Worm (Caenorhabditis elegans) whole organism, L1 larva: ENCODE data around the gene T09A12.8.

Source experiments
- C04F5.9 ChIP-seq: sonication (generic microtip); optimal IDR thresholded peaks from 2 replicates; lab custom pipeline; 2016; ENCODE audit warnings: missing genetic modification characterization, missing compliant biosample characterization
- C16A3.4 ChIP-seq: fragments of 150-350 bp; optimal IDR thresholded peaks from 2 replicates; lab custom pipeline; 2014; ENCODE audit warnings: missing biosample characterization, missing genetic modification characterization
- F16B12.6 ChIP-seq: fragments of 150-350 bp; optimal IDR thresholded peaks from 2 replicates; lab custom pipeline; 2014; ENCODE audit warnings: missing biosample characterization, missing genetic modification characterization
- Y116A8C.19 ChIP-seq: sonication (generic microtip); optimal IDR thresholded peaks from 2 replicates; lab custom pipeline; 2016; ENCODE audit warnings: missing compliant biosample characterization, missing genetic modification characterization, borderline replicate concordance
- ceh-8 ChIP-seq: fragments of 200-800 bp; sonication (Bioruptor generic); optimal IDR thresholded peaks from 2 replicates; lab custom pipeline; 2018; ENCODE audit warnings: mild to moderate bottlenecking, missing genetic modification characterization, moderate library complexity, missing compliant biosample characterization
- ceh-82 ChIP-seq, 3 experiments: fragments of 150-350 bp in 1 of 3; sonication (generic microtip) in 2 of 3; optimal IDR thresholded peaks; 2 replicates each; lab custom pipeline; 2014 to 2017; ENCODE audit warnings: missing biosample characterization in 3 of 3, missing genetic modification characterization in 3 of 3
- ceh-90 ChIP-seq: sonication (generic microtip); optimal IDR thresholded peaks from 2 replicates; lab custom pipeline; 2016; ENCODE audit warnings: missing genetic modification characterization, missing compliant biosample characterization
- ces-1 ChIP-seq: fragments of 150-350 bp; optimal IDR thresholded peaks from 2 replicates; lab custom pipeline; 2014; ENCODE audit warnings: missing biosample characterization, missing genetic modification reagents, missing genetic modification characterization
- dpl-1 ChIP-seq, 3 experiments: fragments of 150-350 bp in 2 of 3; sonication (generic microtip) in 1 of 3; optimal IDR thresholded peaks; 2 replicates each; lab custom pipeline; 2014 to 2017; ENCODE audit warnings: missing biosample characterization in 3 of 3, missing genetic modification characterization in 3 of 3, missing genetic modification reagents in 3 of 3
- efl-1 ChIP-seq, 4 experiments: fragments of 150-350 bp; optimal IDR thresholded peaks in 3 of 4; peaks in 1 of 4; 1 replicate in 1 of 4; 2 replicates in 3 of 4; lab custom pipeline; 2014; ENCODE audit warnings: missing biosample characterization in 2 of 4, missing genetic modification characterization in 2 of 4, missing genetic modification reagents in 2 of 4
- egl-27 ChIP-seq, 2 experiments: fragments of 150-350 bp in 1 of 2; sonication (generic microtip); optimal IDR thresholded peaks; 3 replicates each; lab custom pipeline; 2017 to 2018; ENCODE audit warnings: missing biosample characterization in 2 of 2, missing genetic modification characterization in 2 of 2, missing genetic modification reagents in 2 of 2
- elt-3 ChIP-seq, 6 experiments: fragments of 150-350 bp in 1 of 6; sonication (generic microtip); optimal IDR thresholded peaks; 2 replicates each; lab custom pipeline; 2017 to 2018; ENCODE audit warnings: missing biosample characterization in 6 of 6, missing genetic modification characterization in 6 of 6, inconsistent platforms in 1 of 6
- fkh-4 ChIP-seq: sonication (generic microtip); optimal IDR thresholded peaks from 2 replicates; lab custom pipeline; 2016; ENCODE audit warnings: missing compliant biosample characterization, missing genetic modification characterization, borderline replicate concordance
- hlh-17 ChIP-seq: fragments of 200-800 bp; sonication (Bioruptor generic); optimal IDR thresholded peaks from 2 replicates; lab custom pipeline; 2018; ENCODE audit warnings: missing genetic modification characterization, mild to moderate bottlenecking, missing compliant biosample characterization, moderate library complexity, borderline replicate concordance
- hpl-2 ChIP-seq: fragments of 150-350 bp; optimal IDR thresholded peaks from 2 replicates; lab custom pipeline; 2014; ENCODE audit warnings: missing biosample characterization, missing genetic modification reagents, missing genetic modification characterization
- irx-1 ChIP-seq: sonication (generic microtip); optimal IDR thresholded peaks from 2 replicates; lab custom pipeline; 2016; ENCODE audit warnings: missing genetic modification characterization, missing compliant biosample characterization
- isw-1 ChIP-seq: fragments of 200-800 bp; sonication (Bioruptor generic); IDR thresholded peaks from 2 replicates; pipeline ENCODE4 v1.3.6; 2022; ENCODE audit warnings: missing genetic modification characterization, missing compliant biosample characterization
- jun-1 ChIP-seq: fragments of 150-350 bp; optimal IDR thresholded peaks from 2 replicates; lab custom pipeline; 2014; ENCODE audit warnings: missing biosample characterization, missing genetic modification reagents, missing genetic modification characterization
- lin-14 ChIP-seq: fragments of 200-800 bp; sonication (Bioruptor generic); optimal IDR thresholded peaks from 2 replicates; lab custom pipeline; 2018; ENCODE audit warnings: mild to moderate bottlenecking, missing genetic modification characterization, moderate library complexity, missing compliant biosample characterization
- lin-15B ChIP-seq: fragments of 150-350 bp; sonication (generic microtip); optimal IDR thresholded peaks from 3 replicates; lab custom pipeline; 2014; ENCODE audit warnings: missing biosample characterization, missing genetic modification characterization
- lin-35 ChIP-seq, 2 experiments: fragments of 150-350 bp; optimal IDR thresholded peaks; 2 replicates each; lab custom pipeline; 2014; ENCODE audit warnings: missing biosample characterization in 2 of 2, missing genetic modification characterization in 2 of 2, missing genetic modification reagents in 2 of 2
- lir-3 ChIP-seq: sonication (generic microtip); optimal IDR thresholded peaks from 2 replicates; lab custom pipeline; 2016; ENCODE audit warnings: mild to moderate bottlenecking, missing genetic modification characterization, moderate library complexity, missing compliant biosample characterization; ENCODE audit not compliant: poor library complexity
- lsy-2 ChIP-seq, 2 experiments: fragments of 150-350 bp; optimal IDR thresholded peaks; 2 replicates each; lab custom pipeline; 2014; ENCODE audit warnings: missing biosample characterization in 2 of 2, missing genetic modification characterization in 2 of 2
- mab-9 ChIP-seq: fragments of 200-800 bp; sonication (Bioruptor generic); IDR thresholded peaks from 2 replicates; pipeline ENCODE4 v1.3.6; 2022; ENCODE audit warnings: missing genetic modification reagents, missing genetic modification characterization, missing compliant biosample characterization
- mdl-1 ChIP-seq, 2 experiments: fragments of 150-350 bp; optimal IDR thresholded peaks; 2 replicates each; lab custom pipeline; 2014 to 2017; ENCODE audit warnings: missing biosample characterization in 2 of 2, missing genetic modification characterization in 2 of 2, inconsistent platforms in 1 of 2
- nhr-11 ChIP-seq: fragments of 150-350 bp; optimal IDR thresholded peaks from 2 replicates; lab custom pipeline; 2014; ENCODE audit warnings: missing biosample characterization, missing genetic modification characterization
- nhr-20 ChIP-seq: sonication (generic microtip); optimal IDR thresholded peaks from 2 replicates; lab custom pipeline; 2016; ENCODE audit warnings: mild to moderate bottlenecking, missing genetic modification characterization, missing compliant biosample characterization
- nhr-28 ChIP-seq: fragments of 150-350 bp; optimal IDR thresholded peaks from 2 replicates; lab custom pipeline; 2014; ENCODE audit warnings: missing biosample characterization, missing genetic modification characterization
- nhr-47 ChIP-seq: sonication (generic microtip); optimal IDR thresholded peaks from 2 replicates; lab custom pipeline; 2016; ENCODE audit warnings: mild to moderate bottlenecking, missing genetic modification characterization, moderate library complexity, missing compliant biosample characterization
- nhr-71 ChIP-seq: sonication (generic microtip); optimal IDR thresholded peaks from 2 replicates; lab custom pipeline; 2016; ENCODE audit warnings: mild to moderate bottlenecking, missing genetic modification characterization, moderate library complexity, missing compliant biosample characterization
- nhr-77 ChIP-seq: fragments of 150-350 bp; optimal IDR thresholded peaks from 2 replicates; lab custom pipeline; 2014; ENCODE audit warnings: missing biosample characterization, missing genetic modification characterization
- nhr-90 ChIP-seq: sonication (generic microtip); optimal IDR thresholded peaks from 2 replicates; lab custom pipeline; 2016; ENCODE audit warnings: mild to moderate bottlenecking, missing genetic modification characterization, missing compliant biosample characterization; ENCODE audit not compliant: poor library complexity
- pag-3 ChIP-seq: sonication (generic microtip); optimal IDR thresholded peaks from 2 replicates; lab custom pipeline; 2017; ENCODE audit warnings: missing genetic modification characterization, mild to moderate bottlenecking, missing compliant biosample characterization, antibody characterized with exemption, borderline replicate concordance; ENCODE audit not compliant: insufficient read depth
- pax-3 ChIP-seq: fragments of 200-800 bp; sonication (Bioruptor generic); optimal IDR thresholded peaks from 2 replicates; lab custom pipeline; 2018; ENCODE audit warnings: mild to moderate bottlenecking, missing genetic modification characterization, moderate library complexity, missing compliant biosample characterization
- rnt-1 ChIP-seq: sonication (generic microtip); optimal IDR thresholded peaks from 2 replicates; lab custom pipeline; 2016; ENCODE audit warnings: mild to moderate bottlenecking, missing genetic modification characterization, moderate library complexity, missing compliant biosample characterization
- skn-1 ChIP-seq: fragments of 150-350 bp; optimal IDR thresholded peaks from 2 replicates; lab custom pipeline; 2014; ENCODE audit warnings: missing biosample characterization, missing genetic modification characterization
- snu-23 ChIP-seq: sonication (generic microtip); optimal IDR thresholded peaks from 2 replicates; lab custom pipeline; 2016; ENCODE audit warnings: missing genetic modification characterization, missing compliant biosample characterization
- sox-4 ChIP-seq: sonication (generic microtip); optimal IDR thresholded peaks from 2 replicates; lab custom pipeline; 2016; ENCODE audit warnings: missing genetic modification characterization, missing compliant biosample characterization
- sup-37 ChIP-seq: fragments of 200-800 bp; sonication (Bioruptor generic); optimal IDR thresholded peaks from 2 replicates; lab custom pipeline; 2018; ENCODE audit warnings: mild to moderate bottlenecking, missing genetic modification characterization, missing compliant biosample characterization
- tbx-2 ChIP-seq: sonication (generic microtip); optimal IDR thresholded peaks from 2 replicates; lab custom pipeline; 2016; ENCODE audit warnings: missing genetic modification characterization, missing compliant biosample characterization
- unc-62 ChIP-seq: fragments of 150-350 bp; optimal IDR thresholded peaks from 2 replicates; lab custom pipeline; 2014; ENCODE audit warnings: missing biosample characterization, missing genetic modification reagents, missing genetic modification characterization
- ztf-4 ChIP-seq: fragments of 150-350 bp; optimal IDR thresholded peaks from 2 replicates; lab custom pipeline; 2014; ENCODE audit warnings: missing biosample characterization, missing genetic modification characterization

T09A12.8 gene

DNA sequence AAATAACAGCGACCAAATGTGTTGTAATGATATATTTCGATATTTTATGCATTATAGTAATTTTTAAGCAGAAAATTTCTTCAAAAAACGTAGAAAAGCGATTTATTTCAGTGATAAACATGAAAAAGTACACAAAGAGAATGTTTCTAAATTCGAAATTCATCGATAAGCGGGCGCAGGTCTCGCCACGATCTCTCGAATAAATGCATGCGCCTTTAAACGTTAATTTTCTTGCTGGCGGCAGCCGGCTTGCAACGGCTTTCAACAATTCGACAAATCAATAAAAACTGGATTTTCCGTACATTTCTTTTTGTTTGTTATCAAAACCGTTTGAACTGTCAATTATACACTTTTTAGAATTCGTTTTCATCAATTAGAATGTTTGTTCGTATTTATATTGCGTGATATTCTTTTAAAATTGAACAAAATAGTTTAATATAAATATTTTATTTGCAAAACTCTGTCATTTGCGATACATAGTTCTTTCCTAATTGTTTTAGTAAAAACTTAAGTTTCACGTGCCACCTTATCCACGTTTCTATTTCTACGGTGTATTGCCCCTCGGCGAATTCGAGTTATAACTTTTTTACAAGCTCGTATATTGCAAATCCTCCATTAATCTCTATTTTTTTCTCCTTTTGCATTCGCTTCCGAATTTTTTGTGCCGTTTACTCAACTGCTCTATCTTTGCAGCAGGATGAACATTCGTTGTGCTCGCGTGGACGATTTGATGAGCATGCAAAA is 46.3 kb upstream of the T09A12.8 start, which contains the start of gene daf-31 (continued):
- no peak for TF ChIP-seq sup-37 (GFP tag; lab: Kevin White, UChicago)
- TF ChIP-seq ztf-4 (tag; lab: Kevin White, UChicago): no peak
- TF ChIP-seq nhr-28 (tag; lab: Kevin White, UChicago): no peak
- TF ChIP-seq skn-1: peak; percentile 2
- TF ChIP-seq nhr-71 (tag; lab: Kevin White, UChicago): peak; percentile 53
- TF ChIP-seq mdl-1 (tag; optimal IDR thresholded peaks at IDR 0.05; lab: Kevin White, UChicago): peak in 1 of 2 experiments; percentile 20
- TF ChIP-seq pax-3 (tag; lab: Kevin White, UChicago): no peak
- TF ChIP-seq irx-1 (tag; lab: Kevin White, UChicago): peak; percentile 33
- peak; percentile 64 to 86 for TF ChIP-seq lsy-2 (tag; optimal IDR thresholded peaks at IDR 0.05; lab: Kevin White, UChicago)
- TF ChIP-seq efl-1 (optimal IDR thresholded peaks at IDR 0.05; lab: Kevin White, UChicago): peak; percentile 72 to 73
- TF ChIP-seq efl-1 (GFP tag; optimal IDR thresholded peaks at IDR 0.05 in 1 of 2; lab: Kevin White, UChicago): peak; percentile 68 to 96
- peak; percentile 18 for TF ChIP-seq lin-15B (tag; lab: Kevin White, UChicago)
- TF ChIP-seq tbx-2 (tag; lab: Kevin White, UChicago): peak; percentile 18
- TF ChIP-seq C04F5.9 (tag; lab: Kevin White, UChicago): no peak
- TF ChIP-seq jun-1 (tag; lab: Kevin White, UChicago): peak; percentile 5
- TF ChIP-seq hpl-2: no peak
- TF ChIP-seq Y116A8C.19 (tag; lab: Kevin White, UChicago): no peak
- TF ChIP-seq nhr-20 (tag; lab: Kevin White, UChicago): peak; percentile 61
- TF ChIP-seq dpl-1 (GFP tag; optimal IDR thresholded peaks at IDR 0.05; lab: Kevin White, UChicago): peak; percentile 50 to 78 (median 64)
- no peak for TF ChIP-seq nhr-11 (tag; lab: Kevin White, UChicago)
- no peak for TF ChIP-seq ceh-90 (tag; lab: Kevin White, UChicago)
- peak; percentile 71 to 83 for TF ChIP-seq lin-35 (GFP tag; optimal IDR thresholded peaks at IDR 0.05; lab: Kevin White, UChicago)
- no peak for TF ChIP-seq mab-9
- no peak for TF ChIP-seq fkh-4
- TF ChIP-seq isw-1 (GFP tag; lab: Robert Waterston, UW): peak; percentile 50
- peak; percentile 65 for TF ChIP-seq snu-23 (GFP tag; lab: Kevin White, UChicago)
- no peak for TF ChIP-seq pag-3
- TF ChIP-seq C16A3.4 (tag; lab: Kevin White, UChicago): peak; percentile 60
- peak; percentile 6 for TF ChIP-seq nhr-90 (tag; lab: Kevin White, UChicago)
- no peak for TF ChIP-seq egl-27 (tag; optimal IDR thresholded peaks at IDR 0.05; lab: Kevin White, UChicago)
- no peak for TF ChIP-seq hlh-17 (GFP tag; lab: Kevin White, UChicago)
- TF ChIP-seq F16B12.6 (tag; lab: Kevin White, UChicago): peak; percentile 34

DNA sequence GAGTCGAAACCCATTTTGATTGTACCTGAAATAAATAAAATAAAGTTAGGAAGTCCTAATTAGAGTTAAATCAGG is 45.8 kb upstream of the T09A12.8 start, which contains the start of gene nucl-1:
Gene nucl-1, minus strand, starts transcription at position 26 of the 75 bp plus-strand sequence.
- TF ChIP-seq lin-14 (GFP tag; lab: Kevin White, UChicago) (no peak), nhr-47 (tag; lab: Kevin White, UChicago) (no peak), Y116A8C.19 (tag; lab: Kevin White, UChicago) (no peak), nhr-77 (tag; lab: Kevin White, UChicago) (no peak), nhr-71 (tag; lab: Kevin White, UChicago) (no peak), ztf-4 (tag; lab: Kevin White, UChicago) (no peak), unc-62 (no peak), elt-3 (tag; optimal IDR thresholded peaks at IDR 0.05; lab: Kevin White, UChicago) (no peak)

DNA sequence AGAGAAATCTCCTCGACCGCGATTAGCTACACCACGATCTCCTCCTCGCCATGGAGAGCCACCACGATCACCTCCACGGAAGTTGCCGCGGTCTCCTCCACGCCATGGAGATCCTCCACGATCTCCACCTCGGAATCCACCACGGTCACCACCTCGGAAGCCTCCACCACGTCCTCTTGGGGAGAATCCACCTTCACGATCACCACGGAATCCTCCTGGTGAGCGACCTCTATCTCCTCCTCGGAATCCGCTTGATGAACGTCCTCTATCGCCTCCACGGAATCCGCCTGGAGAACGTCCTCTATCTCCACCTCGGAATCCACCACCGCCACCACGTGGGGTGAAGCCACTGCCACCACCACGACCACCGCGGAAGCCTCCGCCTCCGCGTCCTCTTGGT is 45.6 kb upstream of the T09A12.8 start:
- TF ChIP-seq ceh-8 (GFP tag; lab: Kevin White, UChicago): peak; percentile 1
- TF ChIP-seq ces-1 (GFP tag; lab: Kevin White, UChicago): no peak
- TF ChIP-seq lir-3 (tag; lab: Kevin White, UChicago): no peak
- TF ChIP-seq pax-3 (tag; lab: Kevin White, UChicago): no peak
- no peak for TF ChIP-seq sox-4 (tag; lab: Kevin White, UChicago)
- TF ChIP-seq rnt-1 (tag; lab: Kevin White, UChicago): no peak
- no peak for TF ChIP-seq ceh-82 (tag; optimal IDR thresholded peaks at IDR 0.05; lab: Kevin White, UChicago)
